Worm (Caenorhabditis elegans) whole organism, L2 larva: Measurements from ENCODE around the gene daf-6.

Experiments
- aly-2 ChIP-seq: fragments of 150-350 bp; optimal IDR thresholded peaks from 2 replicates; lab custom pipeline; 2014; ENCODE audit warnings: missing biosample characterization, missing genetic modification characterization
- lin-11 ChIP-seq: fragments of 150-350 bp; sonication (generic microtip); optimal IDR thresholded peaks from 2 replicates; lab custom pipeline; 2014; ENCODE audit warnings: missing biosample characterization, missing genetic modification characterization, inconsistent platforms, mixed read lengths
- lin-39 ChIP-seq: fragments of 150-350 bp; optimal IDR thresholded peaks from 2 replicates; lab custom pipeline; 2014; ENCODE audit warnings: missing biosample characterization, missing genetic modification reagents, missing genetic modification characterization
- mdl-1 ChIP-seq, 2 experiments: fragments of 150-350 bp in 1 of 2; sonication (generic microtip) in 1 of 2; optimal IDR thresholded peaks; 2 replicates each; lab custom pipeline; 2017; ENCODE audit warnings: missing biosample characterization in 2 of 2, missing genetic modification characterization in 2 of 2
- nhr-10 ChIP-seq: sonication (generic microtip); optimal IDR thresholded peaks from 2 replicates; lab custom pipeline; 2017; ENCODE audit warnings: missing biosample characterization, missing genetic modification characterization
- nhr-12 ChIP-seq: fragments of 150-350 bp; optimal IDR thresholded peaks from 2 replicates; lab custom pipeline; 2014; ENCODE audit warnings: missing biosample characterization, missing genetic modification characterization
- nhr-25 ChIP-seq: fragments of 150-350 bp; sonication (generic microtip); optimal IDR thresholded peaks from 3 replicates; lab custom pipeline; 2014; ENCODE audit warnings: missing biosample characterization, missing genetic modification characterization
- nhr-77 ChIP-seq: fragments of 150-350 bp; optimal IDR thresholded peaks from 2 replicates; lab custom pipeline; 2014; ENCODE audit warnings: missing biosample characterization, missing genetic modification characterization
- ztf-4 ChIP-seq: fragments of 150-350 bp; optimal IDR thresholded peaks from 2 replicates; lab custom pipeline; 2014; ENCODE audit warnings: missing biosample characterization, missing genetic modification characterization

ce11 chrX:14885855-14886254, 2.4 kb upstream of the daf-6 start:
- TF ChIP-seq nhr-77: no peak
- TF ChIP-seq lin-11 (tag; lab: Kevin White, UChicago): no peak
- no peak for TF ChIP-seq nhr-12 (tag; lab: Kevin White, UChicago)
- no peak for TF ChIP-seq aly-2
- TF ChIP-seq mdl-1 (tag; optimal IDR thresholded peaks at IDR 0.05; lab: Kevin White, UChicago): no peak
- no peak for TF ChIP-seq nhr-25 (tag; lab: Kevin White, UChicago)
- TF ChIP-seq nhr-10 (tag; lab: Kevin White, UChicago): no peak
- TF ChIP-seq ztf-4 (tag; lab: Kevin White, UChicago): no peak
- TF ChIP-seq lin-39 (tag; lab: Kevin White, UChicago): no peak
